Worm (Caenorhabditis elegans): ENCODE measurements around the gene cutc-1.

DNA sequence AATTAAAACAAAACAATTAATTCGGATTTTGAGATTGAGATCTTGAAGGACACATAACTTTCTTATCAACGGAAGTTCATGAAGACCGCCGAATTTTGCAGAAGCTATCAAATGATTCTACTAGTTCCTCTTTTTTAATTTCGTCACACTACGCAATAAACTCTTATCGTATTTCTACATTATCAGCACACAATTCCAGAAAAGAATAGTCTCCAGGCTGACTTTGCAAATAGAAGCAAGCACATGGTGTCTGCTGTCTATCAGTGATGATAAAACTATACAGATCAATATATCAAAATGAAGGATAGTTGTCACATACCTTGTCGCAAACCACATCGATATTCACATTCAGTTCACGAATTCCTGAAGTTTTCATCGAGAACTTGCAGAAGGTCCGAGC is 2.9 kb downstream of the cutc-1 start:
- TF ChIP-seq lin-39 (tag; optimal IDR thresholded peaks at IDR 0.05), result no peak
- TF ChIP-seq tbx-2 (tag; optimal IDR thresholded peaks at IDR 0.05), result no peak
- TF ChIP-seq aha-1 (tag; optimal IDR thresholded peaks at IDR 0.05), result no peak
- TF ChIP-seq nhr-20 (tag; optimal IDR thresholded peaks at IDR 0.05), result peak; percentile 26
